Fruit fly (Drosophila melanogaster) Kc167 (cell line): ENCODE results near the gene Keap1.

Experiments
- Myc ChIP-seq: fragments of >200 bp; optimal IDR thresholded peaks from 2 replicates; lab custom pipeline; 2017; ENCODE audit warnings: missing external identifiers
- Sin3A ChIP-seq: fragments of >200 bp; optimal IDR thresholded peaks from 2 replicates; lab custom pipeline; 2018; ENCODE audit warnings: missing external identifiers
- h ChIP-seq: fragments of >200 bp; optimal IDR thresholded peaks from 3 replicates; lab custom pipeline; 2018; ENCODE audit warnings: missing external identifiers
- insv ChIP-seq: fragments of >200 bp; optimal IDR thresholded peaks from 3 replicates; lab custom pipeline; 2018; ENCODE audit warnings: missing external identifiers
- psq ChIP-seq: fragments of >200 bp; optimal IDR thresholded peaks from 2 replicates; lab custom pipeline; 2017; ENCODE audit warnings: missing external identifiers
- ttk ChIP-seq: sonication (Bioruptor generic); optimal IDR thresholded peaks from 2 replicates; lab custom pipeline; 2017; ENCODE audit warnings: missing external identifiers

The Keap1 gene

dm6 chr3R:17116231-17116630 is 36.5 kb upstream of the Keap1 start:
- TF ChIP-seq Myc (lab: Kevin White, UChicago) (no peak), Sin3A (lab: Kevin White, UChicago) (no peak), h (lab: Kevin White, UChicago) (no peak), ttk (no peak), psq (lab: Kevin White, UChicago) (no peak), insv (lab: Kevin White, UChicago) (no peak)

dm6 chr3R:17115668-17116067 is 35.9 kb upstream of the Keap1 start:
- TF ChIP-seq h (lab: Kevin White, UChicago) (no peak), psq (lab: Kevin White, UChicago) (no peak)

dm6 chr3R:17110880-17111726 is 31.4 kb upstream of the Keap1 start:
- TF ChIP-seq insv (lab: Kevin White, UChicago), result no peak
- no peak for TF ChIP-seq h (lab: Kevin White, UChicago)
- TF ChIP-seq psq (lab: Kevin White, UChicago), result no peak
- TF ChIP-seq Myc (lab: Kevin White, UChicago), result no peak
- no peak for TF ChIP-seq ttk
- TF ChIP-seq Sin3A (lab: Kevin White, UChicago), result no peak

- TF ChIP-seq Sin3A (lab: Kevin White, UChicago), result no peak
- TF ChIP-seq ttk, result no peak
- TF ChIP-seq psq (lab: Kevin White, UChicago), result no peak
Measured at dm6 chr3R:17108881-17109280, 29.1 kb upstream of the Keap1 start.

dm6 chr3R:17087977-17088618 is 8.4 kb upstream of the Keap1 start, which contains the start of gene cal1:
TSS of gene cal1 (plus strand) at chr3R:17088280.
- TF ChIP-seq ttk (no peak), h (lab: Kevin White, UChicago) (no peak), Sin3A (lab: Kevin White, UChicago) (no peak), insv (lab: Kevin White, UChicago) (no peak), psq (lab: Kevin White, UChicago) (no peak), Myc (lab: Kevin White, UChicago) (no peak)

dm6 chr3R:17085029-17085807 is 5.5 kb upstream of the Keap1 start, which contains the start of gene GckIII:
TSS of gene GckIII (plus strand) at chr3R:17085513.
- TF ChIP-seq Sin3A (lab: Kevin White, UChicago) (no peak), ttk (no peak), h (lab: Kevin White, UChicago) (no peak), insv (lab: Kevin White, UChicago) (no peak), Myc (lab: Kevin White, UChicago) (no peak), psq (lab: Kevin White, UChicago) (no peak)

dm6 chr3R:17082471-17082870 is 2.7 kb upstream of the Keap1 start:
- TF ChIP-seq h (lab: Kevin White, UChicago), result no peak
- no peak for TF ChIP-seq psq (lab: Kevin White, UChicago)
- TF ChIP-seq ttk, result no peak
- no peak for TF ChIP-seq insv (lab: Kevin White, UChicago)
- no peak for TF ChIP-seq Myc (lab: Kevin White, UChicago)
- TF ChIP-seq Sin3A (lab: Kevin White, UChicago), result no peak

- TF ChIP-seq h (lab: Kevin White, UChicago) (no peak), Sin3A (lab: Kevin White, UChicago) (no peak), Myc (lab: Kevin White, UChicago) (no peak), insv (lab: Kevin White, UChicago) (no peak), psq (lab: Kevin White, UChicago) (no peak), ttk (no peak)
Measured at dm6 chr3R:17081359-17081935, 1.7 kb upstream of the Keap1 start.

dm6 chr3R:17080666-17081358 is 1.1 kb upstream of the Keap1 start:
- peak; percentile 21 for TF ChIP-seq h (lab: Kevin White, UChicago)
- no peak for TF ChIP-seq Myc (lab: Kevin White, UChicago)

- TF ChIP-seq h (lab: Kevin White, UChicago) (no peak), ttk (no peak), psq (lab: Kevin White, UChicago) (no peak), insv (lab: Kevin White, UChicago) (no peak), Myc (lab: Kevin White, UChicago) (no peak), Sin3A (lab: Kevin White, UChicago) (no peak)
Measured at dm6 chr3R:17078961-17079858, 535 bp downstream of the Keap1 start.
